Worm (Caenorhabditis elegans) whole organism, mixed stage, embryonic: ENCODE results near the gene vit-2.
A peak's percentile ranks its signal among the peaks of the same experiment; 100 is the strongest.

Experiments used
- M03D4.4 ChIP-seq: sonication (generic microtip); optimal IDR thresholded peaks from 2 replicates; lab custom pipeline; 2017; ENCODE audit warnings: mild to moderate bottlenecking, missing genetic modification characterization, missing compliant biosample characterization
- bed-3 ChIP-seq: fragments of 200-800 bp; sonication (Bioruptor generic); optimal IDR thresholded peaks from 3 replicates; lab custom pipeline; 2018; ENCODE audit warnings: mild to moderate bottlenecking, missing genetic modification characterization, moderate library complexity, missing compliant biosample characterization
- blmp-1 ChIP-seq: fragments of 150-350 bp; optimal IDR thresholded peaks from 2 replicates; lab custom pipeline; 2014; ENCODE audit warnings: missing biosample characterization, missing genetic modification characterization
- ceh-39 ChIP-seq: fragments of 150-350 bp; optimal IDR thresholded peaks from 2 replicates; lab custom pipeline; 2014; ENCODE audit warnings: missing biosample characterization, missing genetic modification characterization
- ceh-43 ChIP-seq: fragments of 200-800 bp; sonication (Bioruptor generic); optimal IDR thresholded peaks from 2 replicates; lab custom pipeline; 2018; ENCODE audit warnings: mild to moderate bottlenecking, missing genetic modification characterization, moderate library complexity, missing compliant biosample characterization
- ceh-83 ChIP-seq: fragments of 200-800 bp; sonication (Bioruptor generic); optimal IDR thresholded peaks from 2 replicates; lab custom pipeline; 2018; ENCODE audit warnings: mild to moderate bottlenecking, missing genetic modification characterization, missing compliant biosample characterization
- ces-1 ChIP-seq: fragments of 150-350 bp; optimal IDR thresholded peaks from 2 replicates; lab custom pipeline; 2014; ENCODE audit warnings: missing biosample characterization, missing genetic modification reagents, missing genetic modification characterization
- cnd-1 ChIP-seq: fragments of 200-800 bp; sonication (Bioruptor generic); optimal IDR thresholded peaks from 2 replicates; lab custom pipeline; 2018; ENCODE audit warnings: mild to moderate bottlenecking, missing genetic modification characterization, missing compliant biosample characterization
- drap-1 ChIP-seq: fragments of 200-800 bp; sonication (Bioruptor generic); optimal IDR thresholded peaks from 3 replicates; lab custom pipeline; 2018; ENCODE audit warnings: mild to moderate bottlenecking, missing genetic modification characterization, missing compliant biosample characterization
- elt-1 ChIP-seq: sonication (generic microtip); optimal IDR thresholded peaks from 2 replicates; lab custom pipeline; 2017; ENCODE audit warnings: missing genetic modification characterization, mild to moderate bottlenecking, missing compliant biosample characterization, antibody characterized with exemption, moderate library complexity, borderline replicate concordance; ENCODE audit not compliant: insufficient read depth
- elt-3 ChIP-seq: fragments of 150-350 bp; optimal IDR thresholded peaks from 2 replicates; lab custom pipeline; 2014; ENCODE audit warnings: missing biosample characterization, missing genetic modification characterization
- flh-1 ChIP-seq: fragments of 200-800 bp; sonication (Bioruptor generic); optimal IDR thresholded peaks from 2 replicates; lab custom pipeline; 2018; ENCODE audit warnings: mild to moderate bottlenecking, missing genetic modification characterization, moderate library complexity, missing compliant biosample characterization
- ham-2 ChIP-seq: fragments of 200-800 bp; sonication (Bioruptor generic); optimal IDR thresholded peaks from 2 replicates; lab custom pipeline; 2018; ENCODE audit warnings: mild to moderate bottlenecking, missing genetic modification characterization, missing compliant biosample characterization
- hlh-1 ChIP-seq: fragments of 150-350 bp; optimal IDR thresholded peaks from 2 replicates; lab custom pipeline; 2014; ENCODE audit warnings: missing biosample characterization, missing genetic modification reagents, missing genetic modification characterization
- lin-13 ChIP-seq: fragments of 150-350 bp; optimal IDR thresholded peaks from 2 replicates; lab custom pipeline; 2014; ENCODE audit warnings: missing biosample characterization, missing genetic modification characterization
- lin-32 ChIP-seq: fragments of 200-800 bp; sonication (Bioruptor generic); optimal IDR thresholded peaks from 2 replicates; lab custom pipeline; 2018; ENCODE audit warnings: mild to moderate bottlenecking, missing genetic modification characterization, missing compliant biosample characterization
- lsy-2 ChIP-seq: fragments of 150-350 bp; optimal IDR thresholded peaks from 2 replicates; lab custom pipeline; 2014; ENCODE audit warnings: missing biosample characterization, missing genetic modification characterization
- mab-5 ChIP-seq: fragments of 150-350 bp; optimal IDR thresholded peaks from 2 replicates; lab custom pipeline; 2014; ENCODE audit warnings: missing biosample characterization, missing genetic modification characterization
- mep-1 ChIP-seq: fragments of 150-350 bp; optimal IDR thresholded peaks from 2 replicates; lab custom pipeline; 2017; ENCODE audit warnings: missing biosample characterization, missing genetic modification reagents, missing genetic modification characterization, inconsistent platforms
- mls-2 ChIP-seq: sonication (generic microtip); optimal IDR thresholded peaks from 2 replicates; lab custom pipeline; 2016; ENCODE audit warnings: mild to moderate bottlenecking, missing genetic modification characterization, moderate library complexity, missing compliant biosample characterization
- nhr-12 ChIP-seq: fragments of 150-350 bp; optimal IDR thresholded peaks from 2 replicates; lab custom pipeline; 2014; ENCODE audit warnings: missing biosample characterization, missing genetic modification characterization
- nhr-2 ChIP-seq: fragments of 150-350 bp; optimal IDR thresholded peaks from 2 replicates; lab custom pipeline; 2014; ENCODE audit warnings: missing biosample characterization, missing genetic modification characterization
- nhr-237 ChIP-seq: fragments of 150-350 bp; optimal IDR thresholded peaks from 2 replicates; lab custom pipeline; 2014; ENCODE audit warnings: missing biosample characterization, missing genetic modification characterization
- nhr-28 ChIP-seq: fragments of 150-350 bp; optimal IDR thresholded peaks from 2 replicates; lab custom pipeline; 2014; ENCODE audit warnings: missing biosample characterization, missing genetic modification characterization
- nhr-76 ChIP-seq: sonication (generic microtip); optimal IDR thresholded peaks from 2 replicates; lab custom pipeline; 2017; ENCODE audit warnings: missing biosample characterization, missing genetic modification characterization
- pha-4 ChIP-seq: fragments of 150-350 bp; optimal IDR thresholded peaks from 2 replicates; lab custom pipeline; 2018; ENCODE audit warnings: missing biosample characterization, missing genetic modification reagents, missing genetic modification characterization
- sem-2 ChIP-seq: fragments of 200-800 bp; sonication (Bioruptor generic); optimal IDR thresholded peaks from 2 replicates; lab custom pipeline; 2018; ENCODE audit warnings: mild to moderate bottlenecking, missing genetic modification characterization, missing compliant biosample characterization
- snpc-4 ChIP-seq: fragments of 150-350 bp; optimal IDR thresholded peaks from 2 replicates; lab custom pipeline; 2014; ENCODE audit warnings: missing biosample characterization, missing genetic modification characterization
- sptf-1 ChIP-seq: sonication (generic microtip); optimal IDR thresholded peaks from 2 replicates; lab custom pipeline; 2017; ENCODE audit warnings: mild to moderate bottlenecking, missing genetic modification characterization, moderate library complexity, missing compliant biosample characterization
- tbx-8 ChIP-seq: fragments of 200-800 bp; sonication (Bioruptor generic); optimal IDR thresholded peaks from 2 replicates; lab custom pipeline; 2018; ENCODE audit warnings: mild to moderate bottlenecking, missing genetic modification characterization, moderate library complexity, missing compliant biosample characterization
- unc-120 ChIP-seq: sonication (generic microtip); optimal IDR thresholded peaks from 2 replicates; lab custom pipeline; 2017; ENCODE audit warnings: missing genetic modification characterization, missing compliant biosample characterization; ENCODE audit not compliant: poor library complexity, severe bottlenecking
- unc-39 ChIP-seq: fragments of 150-350 bp; optimal IDR thresholded peaks from 2 replicates; lab custom pipeline; 2014; ENCODE audit warnings: missing biosample characterization, missing genetic modification characterization
- unc-62 ChIP-seq: fragments of 150-350 bp; optimal IDR thresholded peaks from 2 replicates; lab custom pipeline; 2014; ENCODE audit warnings: missing biosample characterization, missing genetic modification reagents, missing genetic modification characterization
- zip-8 ChIP-seq: fragments of 150-350 bp; optimal IDR thresholded peaks from 2 replicates; lab custom pipeline; 2014; ENCODE audit warnings: missing biosample characterization, missing genetic modification characterization
- ztf-11 ChIP-seq: fragments of 150-350 bp; optimal IDR thresholded peaks from 2 replicates; lab custom pipeline; 2014; ENCODE audit warnings: missing biosample characterization, missing genetic modification characterization

The vit-2 gene

DNA sequence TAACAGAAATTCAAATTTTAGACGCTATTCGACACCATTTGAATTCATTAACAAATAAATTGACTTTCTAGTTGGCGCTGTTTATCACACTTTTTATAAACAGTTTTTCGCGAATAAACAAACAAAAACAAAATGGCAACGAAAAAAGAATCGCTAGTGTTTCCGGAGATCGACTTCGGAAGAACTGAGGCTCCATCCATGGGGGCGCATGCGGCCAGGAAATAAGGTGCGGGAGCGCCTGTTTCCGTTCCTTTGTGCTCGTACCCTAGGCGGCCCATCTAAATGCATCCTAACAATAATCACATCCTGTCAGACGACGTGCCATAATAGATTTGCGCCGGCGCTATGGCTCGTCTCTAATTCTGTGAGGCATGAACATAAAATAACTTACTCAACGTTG, 16.8 kb upstream of the vit-2 start:
- TF ChIP-seq lin-32 (GFP tag; lab: Kevin White, UChicago) (no peak), nhr-237 (no peak), sptf-1 (tag; lab: Kevin White, UChicago) (no peak), ceh-39 (no peak), unc-62 (GFP tag; lab: Kevin White, UChicago) (no peak), ceh-83 (GFP tag; lab: Kevin White, UChicago) (no peak), nhr-28 (no peak), mls-2 (tag; lab: Kevin White, UChicago) (no peak), tbx-8 (no peak), zip-8 (tag; lab: Kevin White, UChicago) (no peak)
- TF ChIP-seq, all 35 proteins: peak for 0

DNA sequence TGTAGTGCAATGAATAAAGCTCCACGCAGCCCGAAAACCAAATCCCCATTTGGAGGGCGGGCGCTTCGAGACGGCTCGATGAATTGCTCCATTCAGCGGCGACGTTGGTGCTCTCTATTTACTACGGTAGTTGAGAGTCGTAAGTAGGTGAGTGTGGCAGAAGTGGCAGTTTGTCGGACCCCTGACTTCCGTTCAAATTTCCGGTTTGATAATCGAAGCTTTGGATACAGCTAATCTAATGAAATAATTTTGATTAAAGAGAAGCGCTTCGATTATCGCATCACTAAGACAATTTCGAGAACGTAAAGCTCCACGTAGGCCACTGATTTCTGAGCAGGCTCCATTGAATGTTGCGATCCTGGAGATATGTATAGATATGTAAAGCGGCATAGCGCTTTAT, 16.3 kb upstream of the vit-2 start, which contains the start of gene ets-5:
TSS of gene ets-5 (minus strand) at position 32 of the 400 bp plus-strand sequence.
- TF ChIP-seq mls-2 (tag; lab: Kevin White, UChicago) (no peak), snpc-4 (no peak), ham-2 (GFP tag; lab: Kevin White, UChicago) (no peak), nhr-12 (tag; lab: Kevin White, UChicago) (no peak), elt-3 (tag; lab: Kevin White, UChicago) (no peak), unc-39 (no peak)

DNA sequence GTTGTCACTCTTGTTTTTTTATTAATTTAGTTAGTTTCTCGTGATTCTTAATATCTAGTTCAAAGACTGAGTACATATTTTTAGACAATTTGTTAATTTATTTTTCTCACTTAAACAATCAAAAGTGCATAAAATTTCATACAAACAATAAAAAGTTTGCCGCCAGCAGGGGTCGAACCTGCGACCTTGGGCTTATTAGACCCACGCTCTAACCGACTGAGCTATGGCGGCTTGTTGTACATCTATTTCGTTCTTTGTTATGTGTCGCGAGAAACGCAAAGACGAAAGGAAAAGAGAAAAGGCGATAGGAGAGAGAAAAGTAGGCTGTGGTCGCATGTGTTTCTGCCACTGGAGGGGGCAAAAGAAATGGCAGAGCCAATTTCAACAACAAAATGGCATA, 15.4 kb upstream of the vit-2 start:
- TF ChIP-seq lin-32 (GFP tag; lab: Kevin White, UChicago) (peak; percentile 90), ceh-43 (GFP tag; lab: Kevin White, UChicago) (peak; percentile 94), unc-39 (peak; percentile 54), M03D4.4 (tag; lab: Kevin White, UChicago) (peak; percentile 96), bed-3 (GFP tag; lab: Kevin White, UChicago) (peak; percentile 92), ceh-83 (GFP tag; lab: Kevin White, UChicago) (peak; percentile 99), nhr-76 (tag; lab: Kevin White, UChicago) (peak; percentile 27), ces-1 (GFP tag; lab: Kevin White, UChicago) (peak; percentile 73), nhr-28 (peak; percentile 56), sem-2 (GFP tag; lab: Kevin White, UChicago) (peak; percentile 93), tbx-8 (peak; percentile 92), nhr-12 (tag; lab: Kevin White, UChicago) (peak; percentile 56), pha-4 (peak; percentile 64), flh-1 (GFP tag; lab: Kevin White, UChicago) (peak; percentile 91), hlh-1 (tag; lab: Kevin White, UChicago) (peak; percentile 81), nhr-2 (tag; lab: Kevin White, UChicago) (no peak), blmp-1 (tag; lab: Kevin White, UChicago) (no peak), snpc-4 (no peak), lin-13 (tag; lab: Kevin White, UChicago) (peak; percentile 66), cnd-1 (tag; lab: Kevin White, UChicago) (peak; percentile 96), mab-5 (tag; lab: Kevin White, UChicago) (peak; percentile 74), ztf-11 (tag; lab: Kevin White, UChicago) (peak; percentile 79), unc-120 (tag; lab: Kevin White, UChicago) (peak; percentile 95), lsy-2 (tag; lab: Kevin White, UChicago) (peak; percentile 55), nhr-237 (peak; percentile 68), mls-2 (tag; lab: Kevin White, UChicago) (peak; percentile 99), elt-1 (no peak), unc-62 (GFP tag; lab: Kevin White, UChicago) (peak; percentile 74), zip-8 (tag; lab: Kevin White, UChicago) (no peak), mep-1 (tag; lab: Kevin White, UChicago) (peak; percentile 93), sptf-1 (tag; lab: Kevin White, UChicago) (peak; percentile 98), elt-3 (tag; lab: Kevin White, UChicago) (peak; percentile 52), ham-2 (GFP tag; lab: Kevin White, UChicago) (peak; percentile 97), ceh-39 (peak; percentile 15), drap-1 (peak; percentile 98)

DNA sequence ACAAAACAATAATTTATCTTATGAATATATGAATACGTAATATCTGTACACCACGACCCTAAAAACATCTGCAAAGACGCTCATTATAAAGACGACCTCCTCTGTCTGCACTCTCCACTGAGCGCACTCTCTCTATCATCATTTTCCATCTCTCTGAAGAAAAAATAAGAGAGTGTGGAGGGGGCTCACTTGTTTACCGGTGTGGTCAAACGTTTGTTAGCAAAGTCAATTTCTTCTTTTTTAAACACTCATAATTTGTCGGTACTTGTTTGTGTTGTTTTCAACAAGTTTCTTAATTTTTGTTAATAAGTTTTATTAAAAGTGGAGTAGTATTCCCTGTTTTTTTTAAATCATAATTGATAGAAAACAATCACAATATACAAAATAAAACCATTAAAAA, 14.6 kb upstream of the vit-2 start:
- TF ChIP-seq mep-1 (tag; lab: Kevin White, UChicago) (peak; percentile 14), bed-3 (GFP tag; lab: Kevin White, UChicago) (no peak), mls-2 (tag; lab: Kevin White, UChicago) (no peak), cnd-1 (tag; lab: Kevin White, UChicago) (no peak), ham-2 (GFP tag; lab: Kevin White, UChicago) (no peak)
